Fruit fly (Drosophila melanogaster): ENCODE measurements around the gene GstD5.

DNA sequence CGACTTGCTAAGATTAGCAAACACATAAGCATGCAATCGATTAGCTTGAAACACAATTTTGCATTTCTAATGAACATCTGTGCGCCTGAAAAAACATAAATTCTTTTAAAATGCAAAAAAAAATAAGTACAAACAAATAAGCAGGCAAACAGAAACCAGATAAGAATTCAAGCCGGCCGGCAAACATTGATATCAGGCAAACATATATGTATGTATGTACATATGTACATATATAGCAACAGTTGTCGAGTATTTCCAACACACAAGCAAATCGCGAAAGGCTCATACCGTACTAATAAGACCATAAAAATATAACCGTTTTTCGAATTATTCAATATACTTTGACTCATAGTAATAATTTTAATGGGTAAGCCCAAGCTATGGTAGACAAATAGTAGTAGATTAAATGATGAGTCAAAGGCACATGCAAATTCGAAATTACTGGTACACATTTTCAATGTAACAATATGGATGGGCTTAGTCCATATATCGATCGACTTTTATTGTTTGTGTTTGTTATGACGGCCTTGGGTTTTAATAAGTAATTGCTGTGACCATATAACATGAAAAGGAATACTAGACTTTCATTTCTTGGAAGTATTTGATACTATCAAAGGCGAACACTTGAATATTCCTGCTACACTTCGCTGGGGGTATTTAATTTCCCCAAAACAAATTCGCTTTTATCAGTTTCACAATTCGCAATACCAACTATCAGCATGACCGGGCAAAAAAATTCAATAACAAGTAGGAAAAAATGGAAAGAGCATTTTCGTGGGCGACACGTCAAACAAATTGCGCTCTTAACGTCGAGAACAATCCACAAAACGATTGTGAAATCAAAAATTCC is 5.5 kb upstream of the GstD5 start:
- TF ChIP-seq rn (GFP tag; IDR thresholded peaks at IDR 0.05) (no peak), CG32121 (GFP tag; IDR thresholded peaks at IDR 0.05) (no peak), gl (tag; optimal IDR thresholded peaks at IDR 0.05) (no peak)
